Worm (Caenorhabditis elegans) whole organism, L1 larva: ENCODE data around the gene ins-31.
"Not testable (repeated sequence)": the region's sequence is repeated elsewhere in the genome, so short reads cannot be mapped to it uniquely, and the experiment has no call there.

Source experiments
- F16B12.6 ChIP-seq: fragments of 150-350 bp; optimal IDR thresholded peaks from 2 replicates; lab custom pipeline; 2014; ENCODE audit warnings: missing biosample characterization, missing genetic modification characterization
- Y116A8C.19 ChIP-seq: sonication (generic microtip); optimal IDR thresholded peaks from 2 replicates; lab custom pipeline; 2016; ENCODE audit warnings: missing compliant biosample characterization, missing genetic modification characterization, borderline replicate concordance
- ama-1 ChIP-seq: fragments of 150-350 bp; optimal IDR thresholded peaks from 2 replicates; lab custom pipeline; 2014
- ceh-8 ChIP-seq: fragments of 200-800 bp; sonication (Bioruptor generic); optimal IDR thresholded peaks from 2 replicates; lab custom pipeline; 2018; ENCODE audit warnings: mild to moderate bottlenecking, missing genetic modification characterization, moderate library complexity, missing compliant biosample characterization
- ceh-82 ChIP-seq, 3 experiments: fragments of 150-350 bp in 1 of 3; sonication (generic microtip) in 2 of 3; optimal IDR thresholded peaks; 2 replicates each; lab custom pipeline; 2014 to 2017; ENCODE audit warnings: missing biosample characterization in 3 of 3, missing genetic modification characterization in 3 of 3
- ceh-90 ChIP-seq: sonication (generic microtip); optimal IDR thresholded peaks from 2 replicates; lab custom pipeline; 2016; ENCODE audit warnings: missing genetic modification characterization, missing compliant biosample characterization
- dpl-1 ChIP-seq, 3 experiments: fragments of 150-350 bp in 2 of 3; sonication (generic microtip) in 1 of 3; optimal IDR thresholded peaks; 2 replicates each; lab custom pipeline; 2014 to 2017; ENCODE audit warnings: missing biosample characterization in 3 of 3, missing genetic modification characterization in 3 of 3, missing genetic modification reagents in 3 of 3
- egl-13 ChIP-seq: sonication (generic microtip); optimal IDR thresholded peaks from 2 replicates; lab custom pipeline; 2016; ENCODE audit warnings: missing genotype, missing genetic modification reagents, missing genetic modification characterization, missing compliant biosample characterization
- egl-27 ChIP-seq, 2 experiments: fragments of 150-350 bp in 1 of 2; sonication (generic microtip); optimal IDR thresholded peaks; 3 replicates each; lab custom pipeline; 2017 to 2018; ENCODE audit warnings: missing biosample characterization in 2 of 2, missing genetic modification characterization in 2 of 2, missing genetic modification reagents in 2 of 2
- elt-2 ChIP-seq: sonication (generic microtip); optimal IDR thresholded peaks from 2 replicates; lab custom pipeline; 2016; ENCODE audit warnings: missing genetic modification characterization, mild to moderate bottlenecking, inconsistent platforms, missing compliant biosample characterization, missing genetic modification reagents
- ets-5 ChIP-seq: fragments of 200-800 bp; sonication (Bioruptor generic); IDR thresholded peaks from 2 replicates; pipeline ENCODE4 v1.3.6; 2022; ENCODE audit warnings: missing genetic modification characterization, missing compliant biosample characterization
- fkh-10 ChIP-seq: sonication (generic microtip); optimal IDR thresholded peaks from 2 replicates; lab custom pipeline; 2017; ENCODE audit warnings: missing biosample characterization, missing genetic modification reagents, missing genetic modification characterization
- fkh-4 ChIP-seq: sonication (generic microtip); optimal IDR thresholded peaks from 2 replicates; lab custom pipeline; 2016; ENCODE audit warnings: missing compliant biosample characterization, missing genetic modification characterization, borderline replicate concordance
- fkh-8 ChIP-seq: sonication (generic microtip); optimal IDR thresholded peaks from 2 replicates; lab custom pipeline; 2016; ENCODE audit warnings: mild to moderate bottlenecking, missing genetic modification characterization, missing compliant biosample characterization
- fos-1 ChIP-seq: fragments of 150-350 bp; optimal IDR thresholded peaks from 2 replicates; lab custom pipeline; 2014; ENCODE audit warnings: missing biosample characterization, missing genetic modification characterization
- hlh-17 ChIP-seq: fragments of 200-800 bp; sonication (Bioruptor generic); optimal IDR thresholded peaks from 2 replicates; lab custom pipeline; 2018; ENCODE audit warnings: missing genetic modification characterization, mild to moderate bottlenecking, missing compliant biosample characterization, moderate library complexity, borderline replicate concordance
- lin-13 ChIP-seq: fragments of 150-350 bp; optimal IDR thresholded peaks from 2 replicates; lab custom pipeline; 2014; ENCODE audit warnings: missing biosample characterization, missing genetic modification reagents, missing genetic modification characterization
- lin-14 ChIP-seq: fragments of 200-800 bp; sonication (Bioruptor generic); optimal IDR thresholded peaks from 2 replicates; lab custom pipeline; 2018; ENCODE audit warnings: mild to moderate bottlenecking, missing genetic modification characterization, moderate library complexity, missing compliant biosample characterization
- lin-35 ChIP-seq, 2 experiments: fragments of 150-350 bp; optimal IDR thresholded peaks; 2 replicates each; lab custom pipeline; 2014; ENCODE audit warnings: missing biosample characterization in 2 of 2, missing genetic modification characterization in 2 of 2, missing genetic modification reagents in 2 of 2
- mab-9 ChIP-seq: fragments of 200-800 bp; sonication (Bioruptor generic); IDR thresholded peaks from 2 replicates; pipeline ENCODE4 v1.3.6; 2022; ENCODE audit warnings: missing genetic modification reagents, missing genetic modification characterization, missing compliant biosample characterization
- nhr-11 ChIP-seq: fragments of 150-350 bp; optimal IDR thresholded peaks from 2 replicates; lab custom pipeline; 2014; ENCODE audit warnings: missing biosample characterization, missing genetic modification characterization
- nhr-12 ChIP-seq: sonication (generic microtip); optimal IDR thresholded peaks from 2 replicates; lab custom pipeline; 2017; ENCODE audit warnings: missing biosample characterization, missing genetic modification characterization
- nhr-19 ChIP-seq: fragments of 200-800 bp; sonication (Bioruptor generic); conservative IDR thresholded peaks from 2 replicates; pipeline ENCODE4 v1.3.6; 2022; ENCODE audit warnings: missing genetic modification characterization, missing compliant biosample characterization
- nhr-20 ChIP-seq: sonication (generic microtip); optimal IDR thresholded peaks from 2 replicates; lab custom pipeline; 2016; ENCODE audit warnings: mild to moderate bottlenecking, missing genetic modification characterization, missing compliant biosample characterization
- nhr-47 ChIP-seq: sonication (generic microtip); optimal IDR thresholded peaks from 2 replicates; lab custom pipeline; 2016; ENCODE audit warnings: mild to moderate bottlenecking, missing genetic modification characterization, moderate library complexity, missing compliant biosample characterization
- nhr-76 ChIP-seq: sonication (generic microtip); optimal IDR thresholded peaks from 2 replicates; lab custom pipeline; 2017; ENCODE audit warnings: missing biosample characterization, missing genetic modification characterization
- nhr-84 ChIP-seq: sonication (generic microtip); optimal IDR thresholded peaks from 2 replicates; lab custom pipeline; 2017; ENCODE audit warnings: missing biosample characterization, missing genetic modification characterization
- pag-3 ChIP-seq: sonication (generic microtip); optimal IDR thresholded peaks from 2 replicates; lab custom pipeline; 2017; ENCODE audit warnings: missing genetic modification characterization, mild to moderate bottlenecking, missing compliant biosample characterization, antibody characterized with exemption, borderline replicate concordance; ENCODE audit not compliant: insufficient read depth
- pax-3 ChIP-seq: fragments of 200-800 bp; sonication (Bioruptor generic); optimal IDR thresholded peaks from 2 replicates; lab custom pipeline; 2018; ENCODE audit warnings: mild to moderate bottlenecking, missing genetic modification characterization, moderate library complexity, missing compliant biosample characterization
- snpc-4 ChIP-seq: fragments of 150-350 bp; optimal IDR thresholded peaks from 2 replicates; lab custom pipeline; 2014; ENCODE audit warnings: missing biosample characterization, missing genetic modification characterization
- snu-23 ChIP-seq: sonication (generic microtip); optimal IDR thresholded peaks from 2 replicates; lab custom pipeline; 2016; ENCODE audit warnings: missing genetic modification characterization, missing compliant biosample characterization
- sox-4 ChIP-seq: sonication (generic microtip); optimal IDR thresholded peaks from 2 replicates; lab custom pipeline; 2016; ENCODE audit warnings: missing genetic modification characterization, missing compliant biosample characterization
- sptf-1 ChIP-seq: fragments of 150-350 bp; optimal IDR thresholded peaks from 2 replicates; lab custom pipeline; 2014; ENCODE audit warnings: missing biosample characterization, missing genetic modification characterization
- sup-37 ChIP-seq: fragments of 200-800 bp; sonication (Bioruptor generic); optimal IDR thresholded peaks from 2 replicates; lab custom pipeline; 2018; ENCODE audit warnings: mild to moderate bottlenecking, missing genetic modification characterization, missing compliant biosample characterization
- tlp-1 ChIP-seq: fragments of 150-350 bp; optimal IDR thresholded peaks from 2 replicates; lab custom pipeline; 2014; ENCODE audit warnings: missing biosample characterization, missing genetic modification characterization
- unc-130 ChIP-seq: fragments of 150-350 bp; optimal IDR thresholded peaks from 2 replicates; lab custom pipeline; 2017; ENCODE audit warnings: missing biosample characterization, missing genetic modification characterization, inconsistent platforms
- unc-98 ChIP-seq: fragments of 200-800 bp; sonication (Bioruptor generic); IDR thresholded peaks from 2 replicates; pipeline ENCODE4 v1.3.6; 2022; ENCODE audit warnings: missing genetic modification characterization, missing compliant biosample characterization
- ztf-11 ChIP-seq, 2 experiments: sonication (generic microtip); optimal IDR thresholded peaks; 2 replicates each; lab custom pipeline; 2016 to 2017; ENCODE audit warnings: missing genetic modification characterization in 2 of 2, missing biosample characterization in 1 of 2, missing compliant biosample characterization in 1 of 2

The ins-31 gene

DNA sequence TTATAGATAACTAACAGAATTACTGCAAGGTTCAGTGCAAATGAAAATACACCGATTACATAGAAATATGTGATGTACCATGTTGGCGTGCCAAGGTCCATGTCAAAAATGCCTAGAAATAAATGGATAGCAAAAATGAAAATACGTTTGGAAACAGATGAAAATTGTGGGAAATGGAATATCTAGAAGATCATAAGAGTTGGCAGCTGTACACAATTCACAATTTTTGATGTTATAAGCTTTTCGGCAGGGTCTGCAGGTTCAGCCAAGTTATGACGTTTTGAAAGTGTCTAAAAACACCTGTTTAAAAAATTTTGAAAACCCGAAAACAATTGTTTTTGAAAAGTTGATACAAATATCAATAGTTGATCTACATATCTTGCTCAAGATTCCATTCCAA lies 17.7 kb downstream of the ins-31 start, which contains the start of gene sri-43:
TSS of gene sri-43 (minus strand) at position 101 of the 400 bp plus-strand sequence.
- TF ChIP-seq dpl-1 (GFP tag; optimal IDR thresholded peaks at IDR 0.05; lab: Kevin White, UChicago); ceh-8; pag-3 (tag; lab: Kevin White, UChicago): not testable (repeated sequence)
- TF ChIP-seq, all 84 proteins: peak for 0; not testable (repeated sequence) for 84

DNA sequence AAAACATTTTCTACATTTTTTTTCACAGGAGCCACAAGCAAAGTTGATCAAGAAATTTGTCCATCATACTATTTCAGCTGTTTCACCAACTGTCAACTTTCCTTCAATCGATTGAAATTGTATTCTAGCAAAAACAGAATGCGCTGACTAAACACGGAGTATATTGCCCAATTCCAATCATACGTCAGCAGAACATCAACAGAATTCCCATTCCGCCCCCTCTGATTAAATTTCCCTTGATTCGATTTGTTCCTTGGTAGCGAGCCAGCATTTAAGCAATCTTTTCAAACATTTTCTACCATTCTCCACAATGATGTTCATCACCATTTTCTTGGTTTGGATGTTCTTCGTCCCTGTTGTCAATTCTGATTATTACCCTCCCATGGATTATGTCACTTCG lies 19.0 kb downstream of the ins-31 start, which contains the start of gene T10D4.15:
TSS of gene T10D4.15 (plus strand) at position 301 of the 400 bp plus-strand sequence.
- TF ChIP-seq fkh-10 (GFP tag; lab: Kevin White, UChicago) (no peak), F16B12.6 (tag; lab: Kevin White, UChicago) (no peak), pax-3 (tag; lab: Kevin White, UChicago) (no peak), nhr-47 (tag; lab: Kevin White, UChicago) (no peak), ceh-8 (no peak), lin-13 (GFP tag; lab: Kevin White, UChicago) (no peak)
- TF ChIP-seq, all 84 proteins: peak for 0

DNA sequence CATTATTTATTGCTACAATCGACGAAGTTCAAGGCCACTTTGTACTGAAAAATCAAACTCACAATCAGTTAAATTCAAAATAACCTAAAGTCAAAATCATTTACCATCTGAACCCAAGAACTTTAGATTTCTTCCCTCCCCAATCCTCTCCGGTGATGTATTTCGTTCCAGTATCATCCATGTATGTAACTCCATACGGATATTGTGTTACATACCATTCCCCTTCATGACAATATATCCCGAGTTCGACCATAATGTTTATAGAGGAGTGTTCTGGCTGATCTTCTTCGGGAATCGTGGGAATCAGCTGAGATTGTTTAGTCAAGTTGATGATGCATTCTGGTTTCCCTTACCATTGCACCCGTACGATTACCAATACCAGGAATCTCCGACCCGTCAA lies 21.6 kb downstream of the ins-31 start:
- TF ChIP-seq lin-13 (GFP tag; lab: Kevin White, UChicago) (no peak), fos-1 (tag; lab: Kevin White, UChicago) (no peak), egl-27 (tag; optimal IDR thresholded peaks at IDR 0.05; lab: Kevin White, UChicago) (no peak), lin-14 (no peak), nhr-20 (tag; lab: Kevin White, UChicago) (no peak), sox-4 (tag; lab: Kevin White, UChicago) (no peak), snpc-4 (tag; lab: Kevin White, UChicago) (no peak), nhr-11 (tag; lab: Kevin White, UChicago) (no peak), nhr-76 (tag; lab: Kevin White, UChicago) (no peak), ama-1 (lab: Kevin White, UChicago) (no peak), fkh-4 (no peak), egl-13 (tag; lab: Kevin White, UChicago) (no peak), unc-130 (no peak), sptf-1 (no peak), sup-37 (GFP tag; lab: Kevin White, UChicago) (no peak), ztf-11 (tag; optimal IDR thresholded peaks at IDR 0.05; lab: Kevin White, UChicago) (no peak), snu-23 (GFP tag; lab: Kevin White, UChicago) (no peak), ceh-8 (no peak), mab-9 (no peak)

DNA sequence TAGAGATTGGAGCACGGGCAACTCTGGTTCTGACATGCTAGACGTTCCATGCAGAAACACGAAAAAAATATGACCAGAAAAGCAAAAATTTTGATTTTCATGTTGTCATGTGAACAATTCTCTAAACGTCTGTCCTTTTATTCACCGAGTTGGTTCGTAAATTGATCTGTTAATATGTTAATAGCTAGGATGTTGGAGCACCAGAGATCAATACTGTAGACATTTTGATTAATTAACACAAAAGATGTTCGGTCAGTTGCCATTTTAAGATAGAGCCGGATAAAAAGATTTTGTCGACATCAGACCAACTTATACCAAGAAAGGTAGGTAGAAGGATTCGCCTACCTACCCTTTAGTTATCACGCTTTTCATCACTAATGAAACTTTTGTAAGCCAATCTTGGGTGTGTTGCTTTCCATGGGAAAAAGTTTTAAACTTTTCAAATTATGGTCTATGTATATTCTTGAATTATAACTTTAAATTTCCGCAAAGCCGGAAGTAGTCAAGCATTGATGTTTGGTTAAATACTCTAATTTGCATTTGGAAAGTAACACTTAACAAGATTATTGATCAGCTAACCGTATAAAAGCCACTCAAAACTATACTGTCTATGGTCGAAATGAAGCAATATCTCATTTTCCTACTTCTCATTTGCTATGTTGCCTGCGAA lies 22.8 kb downstream of the ins-31 start, which contains the start of the genes T10D4.11 and T10D4.1:
TSS of gene T10D4.11 (minus strand) at position 101 of the 670 bp plus-strand sequence.
TSS of gene T10D4.1 (plus strand) at position 620 of the 670 bp plus-strand sequence.
- TF ChIP-seq elt-2 (tag; lab: Kevin White, UChicago), result no peak
- TF ChIP-seq hlh-17 (GFP tag; lab: Kevin White, UChicago), result no peak
- TF ChIP-seq tlp-1 (tag; lab: Kevin White, UChicago), result no peak
- TF ChIP-seq ceh-82 (tag; optimal IDR thresholded peaks at IDR 0.05; lab: Kevin White, UChicago), result no peak
- TF ChIP-seq nhr-12 (tag; lab: Kevin White, UChicago), result no peak
- no peak for TF ChIP-seq nhr-19 (GFP tag; lab: Robert Waterston, UW)
- TF ChIP-seq egl-13 (tag; lab: Kevin White, UChicago), result no peak
- no peak for TF ChIP-seq Y116A8C.19 (tag; lab: Kevin White, UChicago)
- no peak for TF ChIP-seq ets-5 (GFP tag; lab: Robert Waterston, UW)
- TF ChIP-seq nhr-84 (tag; lab: Kevin White, UChicago), result no peak
- TF ChIP-seq sox-4 (tag; lab: Kevin White, UChicago), result no peak
- no peak for TF ChIP-seq ceh-8
- no peak for TF ChIP-seq ceh-90
- no peak for TF ChIP-seq sup-37 (GFP tag; lab: Kevin White, UChicago)
- TF ChIP-seq ama-1 (lab: Kevin White, UChicago), result no peak
- TF ChIP-seq lin-35 (GFP tag; optimal IDR thresholded peaks at IDR 0.05; lab: Kevin White, UChicago), result no peak
- TF ChIP-seq unc-98, result no peak
- TF ChIP-seq fkh-8 (tag; lab: Kevin White, UChicago), result no peak
- TF ChIP-seq egl-27 (tag; optimal IDR thresholded peaks at IDR 0.05; lab: Kevin White, UChicago), result no peak
